Fruit fly (Drosophila melanogaster) ovary, adult (tissue): ENCODE data around the gene Idgf3.

Experiments
- CG17801 ChIP-seq: fragments of 200-800 bp; optimal IDR thresholded peaks from 2 replicates; lab custom pipeline; 2019; ENCODE audit warnings: missing biosample characterization, mild to moderate bottlenecking, missing genetic modification characterization, moderate library complexity; ENCODE audit not compliant: partially characterized antibody

Gene Idgf3

DNA sequence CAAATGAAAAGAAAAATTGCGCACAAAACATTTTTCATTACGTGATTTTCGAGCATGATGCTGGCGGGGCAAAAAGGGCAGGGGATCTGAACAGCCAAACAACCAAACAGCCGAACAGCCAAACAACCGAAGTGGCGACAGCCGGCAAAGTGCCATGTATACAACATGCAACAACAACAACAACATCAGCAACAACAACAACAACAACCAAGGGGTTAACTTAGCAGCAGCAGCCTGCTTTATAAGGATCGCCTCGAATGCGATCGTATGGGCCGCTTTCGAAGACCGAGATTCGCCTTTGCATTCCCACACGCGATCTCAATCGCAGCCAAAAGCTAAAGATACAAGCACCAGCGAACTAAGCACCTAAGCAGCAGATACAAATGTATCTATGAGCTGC, 12.9 kb downstream of the Idgf3 start:
- TF ChIP-seq CG17801 (GFP tag; lab: Kevin White, UChicago), result no peak

DNA sequence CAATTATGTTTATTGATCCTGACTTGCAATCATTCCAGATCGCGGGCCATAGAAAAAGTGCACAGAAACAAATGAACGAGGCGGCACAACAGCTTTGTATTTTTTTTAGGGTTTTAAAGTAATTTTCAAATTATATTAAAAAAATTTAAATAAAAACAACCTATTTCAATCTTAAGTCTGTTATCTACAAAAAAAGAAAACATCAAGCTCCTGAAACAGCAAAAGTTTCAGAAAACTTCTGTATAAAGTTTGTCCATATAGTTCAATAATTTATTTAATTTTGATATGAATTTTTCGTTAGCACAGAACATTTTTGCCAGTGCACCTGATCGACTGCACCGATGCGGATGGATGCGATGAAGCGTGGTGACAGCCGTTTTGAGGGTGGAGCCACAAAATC, 19.0 kb downstream of the Idgf3 start:
- no peak for TF ChIP-seq CG17801 (GFP tag; lab: Kevin White, UChicago)

DNA sequence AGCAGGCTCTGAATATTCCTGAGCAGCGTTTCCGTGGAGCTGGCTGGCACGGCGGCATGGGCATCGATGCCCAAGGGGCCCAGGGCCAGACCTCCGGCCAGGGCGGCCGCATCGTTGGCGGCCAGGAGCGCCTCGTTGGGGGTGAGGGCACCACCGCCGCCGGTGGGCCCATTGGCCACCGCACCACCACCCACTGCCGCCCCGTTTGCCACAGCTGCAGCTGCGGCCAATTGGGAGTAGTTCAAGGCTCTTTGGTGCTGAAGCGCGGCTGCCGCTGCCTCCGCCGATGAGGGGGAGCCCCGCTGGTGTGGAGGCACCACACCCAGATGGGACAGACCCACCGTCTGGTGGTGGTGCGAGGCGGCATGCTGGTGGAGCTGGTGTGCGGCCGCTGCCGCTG, 21.5 kb downstream of the Idgf3 start:
- TF ChIP-seq CG17801 (GFP tag; lab: Kevin White, UChicago), result no peak

DNA sequence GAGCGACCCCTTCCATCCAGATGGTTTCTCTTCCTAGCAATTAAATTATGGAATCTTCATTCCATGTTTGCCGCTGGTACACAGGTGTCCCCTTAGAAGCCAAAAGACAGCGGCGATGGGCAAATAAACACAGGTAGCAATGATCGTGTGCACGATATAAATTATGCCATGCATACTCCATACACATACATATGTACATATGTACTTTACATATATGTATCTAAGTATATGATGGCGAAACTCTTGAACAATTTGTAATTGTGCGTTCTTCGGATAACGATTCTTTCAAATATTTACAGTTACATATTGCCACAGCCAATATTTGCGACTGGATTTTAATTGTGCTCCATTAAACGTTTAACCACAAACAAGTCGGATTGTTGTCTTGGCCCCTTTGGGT, 25.8 kb downstream of the Idgf3 start:
- TF ChIP-seq CG17801 (GFP tag; lab: Kevin White, UChicago), result no peak

DNA sequence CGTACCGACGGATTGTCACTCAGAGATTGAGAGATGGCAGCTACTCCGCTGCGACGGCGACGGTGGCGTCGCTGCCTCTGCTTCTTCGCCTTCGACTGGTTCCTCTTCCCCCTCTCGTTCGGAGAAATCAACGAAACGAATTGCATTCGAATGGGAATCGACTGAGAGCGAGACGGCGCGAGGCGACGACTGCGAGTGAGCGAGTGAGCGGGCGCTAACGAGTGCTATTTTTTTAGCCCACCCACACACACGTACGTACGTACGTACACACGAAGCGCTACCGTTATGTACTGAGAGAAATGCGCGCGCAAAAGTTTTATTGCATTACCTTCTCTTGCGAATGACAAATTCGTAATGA, 34.9 kb downstream of the Idgf3 start, which contains the start of gene dac:
Gene dac (minus strand): TSS at position 356 of the 358 bp plus-strand sequence.
- TF ChIP-seq CG17801 (GFP tag; lab: Kevin White, UChicago), result no peak

DNA sequence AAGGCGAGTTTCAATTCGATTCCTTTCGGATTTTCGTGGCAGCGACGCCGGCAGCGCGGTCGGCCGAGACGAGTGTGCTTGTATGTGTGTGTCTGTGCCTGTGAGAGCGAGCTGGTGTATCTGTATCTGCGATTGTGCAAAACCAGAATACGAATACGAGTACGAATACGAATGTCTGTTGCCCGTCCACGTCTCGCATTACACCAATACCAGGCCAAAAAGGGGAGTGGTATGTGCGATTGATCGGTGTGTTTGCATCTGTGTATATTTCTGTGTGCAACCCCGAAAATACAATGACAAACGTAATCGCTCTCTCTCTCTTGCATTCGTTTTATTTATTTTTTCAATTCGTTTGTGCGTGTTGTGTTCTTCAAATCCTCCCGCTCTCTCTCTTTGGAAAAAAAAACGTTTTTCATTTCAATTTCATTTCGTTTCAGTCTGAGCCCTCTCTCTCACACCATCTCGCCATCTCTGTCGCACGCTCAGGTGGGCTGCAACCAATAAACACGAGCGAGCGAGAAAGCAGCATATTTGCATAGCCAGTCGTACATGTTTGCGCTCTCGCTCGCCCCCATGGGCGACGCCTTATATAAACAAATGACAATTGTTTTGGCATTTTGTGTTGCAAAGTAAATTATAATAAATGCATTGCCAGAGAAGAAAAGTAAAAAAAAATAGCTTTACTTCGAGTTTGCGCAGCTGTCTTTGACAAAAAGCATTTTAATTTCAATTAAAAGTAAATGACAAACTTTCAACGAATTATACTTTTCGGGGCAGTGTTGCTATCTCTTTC, 35.5 kb downstream of the Idgf3 start:
- TF ChIP-seq CG17801 (GFP tag; lab: Kevin White, UChicago), result no peak

DNA sequence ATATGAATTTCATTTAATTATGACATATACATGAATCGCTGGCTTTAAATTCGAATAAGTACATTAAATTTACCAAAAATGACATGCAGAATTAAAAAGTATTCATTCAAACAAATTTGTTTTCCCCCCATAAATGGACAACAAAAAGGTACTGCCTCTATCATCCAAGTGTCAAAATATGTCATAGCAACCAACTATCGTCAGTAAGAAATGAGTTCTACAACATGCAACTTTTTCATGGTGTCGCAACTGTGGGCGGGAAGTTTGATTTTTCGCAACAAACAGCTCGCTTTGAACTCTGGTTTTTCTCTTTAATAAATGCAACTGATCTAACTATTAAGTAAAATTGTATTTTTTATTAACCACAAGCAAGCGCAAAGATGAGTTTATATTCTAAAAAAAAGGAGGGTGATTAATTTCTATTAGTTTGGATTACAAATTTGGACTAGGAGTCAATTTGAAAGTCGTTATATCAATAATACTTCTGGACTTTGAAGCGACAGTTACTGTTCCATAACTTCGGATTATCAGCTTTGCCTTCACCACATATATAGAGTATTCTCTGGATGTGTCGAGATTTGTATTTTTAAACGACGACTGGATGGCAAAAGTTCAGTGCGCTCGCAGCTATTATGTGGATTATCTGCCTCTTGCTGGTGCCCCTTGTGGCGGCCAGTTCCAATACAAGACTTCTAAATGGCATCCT, 37.0 kb downstream of the Idgf3 start, which contains the start of gene Nepl8:
Gene Nepl8 (plus strand): TSS at position 578 of the 706 bp plus-strand sequence.
- no peak for TF ChIP-seq CG17801 (GFP tag; lab: Kevin White, UChicago)

DNA sequence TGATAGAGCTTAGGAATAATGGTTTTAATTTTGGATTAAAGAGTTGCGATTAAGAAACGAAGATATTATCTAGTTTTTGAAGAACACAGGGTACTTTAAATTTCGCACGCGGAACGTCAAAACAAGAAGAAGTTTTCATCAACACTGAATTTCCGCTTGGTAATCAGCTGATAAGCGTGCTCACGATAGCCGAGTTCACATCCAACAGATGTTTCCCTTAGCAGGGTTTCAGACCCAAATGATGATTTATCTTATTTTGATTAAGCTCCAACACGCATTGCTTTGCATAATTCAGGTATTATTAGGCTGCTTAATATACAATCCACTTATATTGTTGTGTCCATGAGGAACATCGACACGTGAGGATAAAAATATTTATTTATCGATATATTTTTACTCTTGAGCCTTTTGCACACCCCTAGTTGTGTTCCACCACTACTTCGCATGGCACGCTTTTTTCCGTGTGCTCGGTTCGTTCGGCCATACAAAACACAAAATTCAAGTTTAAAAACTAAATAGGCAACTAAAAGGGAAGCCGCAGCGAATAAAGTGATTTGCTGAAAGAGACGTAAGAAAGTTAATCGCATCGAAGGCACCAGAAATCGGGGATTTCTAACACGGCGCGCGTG, 40.5 kb downstream of the Idgf3 start, which contains the start of gene Tpr2:
Gene Tpr2 (plus strand): TSS at position 418 of the 629 bp plus-strand sequence.
- peak; percentile 49 for TF ChIP-seq CG17801 (GFP tag; lab: Kevin White, UChicago)

DNA sequence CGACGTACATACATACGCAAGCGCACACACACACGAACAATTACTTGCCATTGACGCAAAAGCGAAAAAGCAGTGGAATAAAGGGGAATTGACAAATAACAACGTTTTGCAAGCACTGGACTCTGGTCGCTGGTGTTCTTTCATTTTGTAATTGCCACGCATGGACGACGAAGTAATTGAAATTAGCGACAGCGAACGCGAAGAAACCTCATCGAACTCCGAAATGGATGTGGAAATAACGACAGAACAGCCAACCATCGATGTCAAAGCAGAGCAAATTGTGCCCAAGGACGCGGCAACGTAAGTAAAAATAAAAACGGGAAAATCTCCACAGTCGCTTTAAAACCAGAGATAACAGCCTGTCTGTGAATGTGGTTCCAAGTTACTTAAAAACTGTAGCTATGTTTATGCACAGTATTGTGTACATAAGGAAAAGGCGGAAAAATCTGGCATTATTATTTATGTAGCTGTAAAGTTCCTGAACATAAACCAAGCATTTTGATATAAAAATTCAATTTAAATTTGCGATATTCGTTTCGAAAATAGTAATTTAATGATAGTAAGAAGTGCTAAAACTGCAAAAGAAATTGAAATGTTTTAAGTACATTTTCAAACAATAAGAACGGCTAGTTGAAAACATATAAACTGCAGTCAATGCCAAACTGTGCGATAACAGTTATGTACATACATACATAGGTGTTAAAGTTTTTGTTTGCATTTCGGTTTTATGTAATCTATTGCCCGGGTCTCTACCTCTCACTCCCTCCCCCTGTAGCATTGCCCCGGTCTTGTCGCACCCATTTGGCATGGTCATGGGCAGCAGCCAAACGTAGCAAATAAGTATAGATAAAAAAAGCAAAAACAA, 41.3 kb downstream of the Idgf3 start:
- TF ChIP-seq CG17801 (GFP tag; lab: Kevin White, UChicago), result no peak

DNA sequence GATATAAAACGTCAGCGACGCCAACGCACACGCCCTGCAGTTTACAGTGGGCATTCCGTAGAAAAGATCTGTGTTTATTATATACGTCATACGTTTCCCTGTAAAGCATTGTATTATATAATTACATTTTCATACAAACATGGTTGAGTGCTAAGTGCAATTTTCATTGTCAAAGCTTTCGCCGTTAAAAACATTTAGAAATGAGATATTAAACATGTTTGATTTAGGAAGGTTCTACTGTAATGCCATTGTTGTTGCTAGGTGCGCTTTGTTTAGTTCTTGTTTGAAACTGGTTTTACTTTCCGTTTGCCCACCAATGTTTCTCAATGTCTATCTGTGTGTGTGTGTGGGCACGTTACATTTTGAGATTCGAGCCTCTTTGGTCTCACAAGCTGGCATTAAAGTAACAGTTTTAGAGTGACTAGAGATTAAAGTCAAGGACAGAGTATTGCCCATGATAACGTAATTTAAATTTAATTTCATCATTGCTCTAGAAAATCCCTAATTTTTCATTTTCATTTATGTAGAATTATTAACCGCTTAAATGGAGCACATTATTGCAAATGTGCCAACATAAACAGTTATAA, 42.0 kb downstream of the Idgf3 start:
- TF ChIP-seq CG17801 (GFP tag; lab: Kevin White, UChicago), result peak; percentile 85

DNA sequence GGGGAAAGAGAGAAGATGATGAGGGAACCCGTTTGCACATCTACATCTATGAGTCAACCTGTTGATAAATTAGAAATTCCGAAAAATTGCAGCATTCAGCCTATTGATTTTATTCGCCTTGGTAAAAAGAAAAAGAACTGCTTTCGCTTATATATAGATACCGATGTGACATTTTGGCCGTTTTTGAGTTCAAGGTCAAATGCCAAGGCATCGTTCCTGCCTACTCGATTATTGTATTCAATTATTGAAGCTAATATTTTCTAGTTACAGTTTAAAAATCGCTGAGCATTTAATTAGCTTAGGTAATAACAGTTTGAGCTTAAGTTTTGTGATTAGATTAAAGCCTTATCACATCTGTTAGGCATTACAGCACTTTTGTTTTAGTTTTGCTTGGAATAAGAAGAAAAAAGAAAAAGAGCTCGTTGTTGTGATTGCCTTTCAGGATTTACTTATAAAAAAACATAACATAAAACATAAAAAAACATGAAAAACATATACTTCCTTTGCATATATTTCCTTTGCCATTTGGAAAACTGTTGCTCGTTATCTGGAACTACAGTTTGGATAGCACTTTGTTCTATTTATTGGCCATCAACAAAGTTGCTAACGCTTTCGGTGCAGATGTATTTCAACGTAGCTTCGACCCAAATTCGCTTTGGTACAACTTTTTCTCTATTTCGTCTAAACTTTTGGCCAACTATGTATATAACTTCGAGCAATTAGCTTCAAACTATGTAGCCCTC, 43.5 kb downstream of the Idgf3 start:
- TF ChIP-seq CG17801 (GFP tag; lab: Kevin White, UChicago), result no peak

DNA sequence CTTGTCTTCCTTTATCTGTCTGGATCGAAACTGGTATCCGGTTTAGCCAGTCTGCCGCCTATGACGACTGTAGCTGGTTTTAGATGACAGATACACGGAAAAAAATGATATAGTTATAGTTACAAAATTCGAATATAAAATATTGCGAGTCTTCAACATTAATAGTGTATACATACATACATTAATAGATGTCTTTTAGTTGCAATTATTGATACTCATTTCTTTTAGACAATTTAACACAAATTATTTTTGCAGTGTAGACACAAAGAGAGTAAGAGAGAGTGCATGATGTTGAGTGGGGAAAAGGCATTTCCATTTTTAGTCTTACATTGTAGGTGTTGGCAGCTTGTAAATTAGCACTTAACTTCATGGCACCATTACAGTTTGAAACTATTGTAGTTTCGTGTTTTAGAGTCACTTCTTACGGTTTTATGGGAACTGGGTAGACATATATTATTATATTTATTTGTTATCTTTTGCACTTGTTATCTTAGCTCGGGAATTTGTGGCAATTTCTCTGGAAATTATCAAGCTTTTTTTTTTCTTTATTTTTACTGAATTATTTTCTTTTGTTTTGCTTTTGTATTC, 44.6 kb downstream of the Idgf3 start:
- no peak for TF ChIP-seq CG17801 (GFP tag; lab: Kevin White, UChicago)

DNA sequence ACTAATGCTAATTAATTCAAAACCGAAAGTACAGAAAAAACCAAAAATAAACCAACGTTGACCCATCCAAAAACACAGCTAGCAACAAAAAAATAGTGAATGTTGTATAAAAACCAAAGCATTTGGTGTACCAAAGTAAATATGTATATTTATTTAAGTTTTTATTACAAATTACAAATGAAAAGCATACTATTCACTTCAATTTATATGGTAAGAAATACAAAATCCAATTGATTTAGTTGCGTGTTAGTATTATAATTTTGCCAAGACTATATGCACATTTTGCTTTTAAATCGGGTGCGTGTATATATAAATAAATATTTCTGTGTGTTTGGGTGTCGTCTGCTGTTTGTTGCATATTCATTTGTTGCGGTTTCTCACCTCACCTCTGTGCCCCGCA, 46.5 kb downstream of the Idgf3 start:
- TF ChIP-seq CG17801 (GFP tag; lab: Kevin White, UChicago), result no peak
